Fruit fly (Drosophila melanogaster) whole organism: ENCODE results near the gene Nepl5.

Experiments
- CG8478 ChIP-seq: fragments of >200 bp; optimal IDR thresholded peaks from 2 replicates; lab custom pipeline; 2018; ENCODE audit warnings: inconsistent platforms
- pan ChIP-seq: fragments of >200 bp; optimal IDR thresholded peaks from 2 replicates; lab custom pipeline; 2017
- psq ChIP-seq: fragments of >200 bp; optimal IDR thresholded peaks from 2 replicates; lab custom pipeline; 2017

- TF ChIP-seq pan (lab: Kevin White, UChicago), result no peak
- no peak for TF ChIP-seq CG8478 (lab: Kevin White, UChicago)
- TF ChIP-seq psq (lab: Kevin White, UChicago), result no peak
These were observed 11.8 kb upstream of the Nepl5 start for dm6 chr2L:6369286-6369685.
